Worm (Caenorhabditis elegans): Measurements from ENCODE around the gene nit-1.
A peak's percentile ranks its signal among the peaks of the same experiment; 100 is the strongest.

The nit-1 gene

ce11 chrIII:3906481-3906880, 15.5 kb upstream of the nit-1 start:
- TF ChIP-seq ztf-7 (tag; optimal IDR thresholded peaks at IDR 0.05) (no peak), nhr-42 (GFP tag; IDR thresholded peaks at IDR 0.05) (no peak), aly-2 (tag; optimal IDR thresholded peaks at IDR 0.05) (no peak), ceh-44 (GFP tag; IDR thresholded peaks at IDR 0.05) (no peak), unc-62 (GFP tag; optimal IDR thresholded peaks at IDR 0.05 in 1 of 2) (no peak), unc-62 (tag; optimal IDR thresholded peaks at IDR 0.05) (no peak), ceh-82 (tag; optimal IDR thresholded peaks at IDR 0.05) (no peak), zip-11 (GFP tag; IDR thresholded peaks at IDR 0.05) (no peak), fkh-10 (GFP tag; optimal IDR thresholded peaks at IDR 0.05) (no peak), hlh-30 (tag; optimal IDR thresholded peaks at IDR 0.05; ENCODE audit: insufficient read depth) (no peak), set-16 (GFP tag; IDR thresholded peaks at IDR 0.05) (no peak), egl-27 (tag; optimal IDR thresholded peaks at IDR 0.05) (no peak), snpc-1.2 (GFP tag; IDR thresholded peaks at IDR 0.05) (no peak), zag-1 (tag; optimal IDR thresholded peaks at IDR 0.05) (no peak), ctbp-1 (GFP tag; IDR thresholded peaks at IDR 0.05) (no peak), F37D6.2 (tag; optimal IDR thresholded peaks at IDR 0.05) (no peak), dmd-6 (GFP tag; IDR thresholded peaks at IDR 0.05) (no peak), sdz-12 (GFP tag; optimal IDR thresholded peaks at IDR 0.05) (no peak), zfp-2 (tag; optimal IDR thresholded peaks at IDR 0.05) (no peak)

- TF ChIP-seq unc-62 (GFP tag; optimal IDR thresholded peaks at IDR 0.05 in 1 of 2) (peak in 1 of 2 experiments; percentile 76), unc-62 (tag; optimal IDR thresholded peaks at IDR 0.05) (no peak), ctbp-1 (GFP tag; IDR thresholded peaks at IDR 0.05) (no peak), daf-16 (GFP tag; optimal IDR thresholded peaks at IDR 0.05) (no peak), daf-16 (tag; optimal IDR thresholded peaks at IDR 0.05) (no peak), unc-130 (GFP tag; optimal IDR thresholded peaks at IDR 0.05) (no peak)
Measured at ce11 chrIII:3907587-3907986, 14.4 kb upstream of the nit-1 start, which contains the start of gene mmcm-1. mmcm-1 (minus strand) TSS chrIII:3907687.

ce11 chrIII:3908205-3908604, 13.8 kb upstream of the nit-1 start:
- TF ChIP-seq hif-1 (tag; optimal IDR thresholded peaks at IDR 0.05) (peak; percentile 45 to 99), ceh-32 (tag; optimal IDR thresholded peaks at IDR 0.05; ENCODE audit: poor library complexity) (no peak), nhr-11 (tag; optimal IDR thresholded peaks at IDR 0.05) (peak; percentile 68), lsy-2 (tag; optimal IDR thresholded peaks at IDR 0.05) (peak; percentile 12 to 43), daf-16 (GFP tag; optimal IDR thresholded peaks at IDR 0.05) (peak in 1 of 2 experiments; percentile 75), daf-16 (tag; optimal IDR thresholded peaks at IDR 0.05) (peak; percentile 66), dmd-6 (GFP tag; IDR thresholded peaks at IDR 0.05) (peak; percentile 13; the same call in 1 of the 2 replicates), ces-1 (GFP tag; optimal IDR thresholded peaks at IDR 0.05) (no peak), fkh-10 (GFP tag; optimal IDR thresholded peaks at IDR 0.05) (no peak), hlh-11 (tag; optimal IDR thresholded peaks at IDR 0.05) (peak; percentile 58), nhr-77 (tag; optimal IDR thresholded peaks at IDR 0.05) (peak; percentile 5), hlh-30 (tag; optimal IDR thresholded peaks at IDR 0.05; ENCODE audit: insufficient read depth) (peak; percentile 41), dve-1 (tag; optimal IDR thresholded peaks at IDR 0.05; ENCODE audit: insufficient read depth) (peak; percentile 62), arid-1 (GFP tag; conservative IDR thresholded peaks at IDR 0.05) (0 out of 2 replicates have a peak, but pooled peaks have one; percentile 13), mxl-3 (GFP tag; optimal IDR thresholded peaks at IDR 0.05) (no peak), ceh-62 (tag; optimal IDR thresholded peaks at IDR 0.05) (no peak), attf-4 (tag; optimal IDR thresholded peaks at IDR 0.05) (no peak), aha-1 (tag) (peak; percentile 100), mep-1 (tag; optimal IDR thresholded peaks at IDR 0.05) (peak; percentile 57), nhr-28 (tag; optimal IDR thresholded peaks at IDR 0.05) (peak; percentile 98), rbr-2 (tag; optimal IDR thresholded peaks at IDR 0.05) (peak; percentile 14), mes-2 (tag; optimal IDR thresholded peaks at IDR 0.05; ENCODE audit: poor library complexity, severe bottlenecking) (peak; percentile 25)
